In genomic region chrV:13369663-13370062, ce11 we compare ENCODE assay signal across 3 worm cellular contexts.
TF ChIP-seq lines count a peak whose summit lies in the region.

No protein-coding gene starts in this region.

TF ChIP-seq in whole organism, L1 larva, 84 proteins besides CTCF, POLR2A, EP300 and RAD21 (continued from another document):
- TF ChIP-seq tbx-2 (tag; optimal IDR thresholded peaks at IDR 0.05; lab: Kevin White, UChicago) (no peak), zag-1 (tag; optimal IDR thresholded peaks at IDR 0.05; lab: Kevin White, UChicago) (no peak), ama-1 (optimal IDR thresholded peaks at IDR 0.05; lab: Kevin White, UChicago) (no peak), elt-3 (tag; optimal IDR thresholded peaks at IDR 0.05; lab: Kevin White, UChicago) (no peak), hlh-4 (tag; optimal IDR thresholded peaks at IDR 0.05; lab: Kevin White, UChicago) (no peak), isw-1 (GFP tag; IDR thresholded peaks at IDR 0.05; lab: Robert Waterston, UW) (no peak), swsn-7 (tag; optimal IDR thresholded peaks at IDR 0.05; lab: Kevin White, UChicago) (no peak), lin-13 (GFP tag; optimal IDR thresholded peaks at IDR 0.05; lab: Kevin White, UChicago) (no peak), hpl-2 (GFP tag; optimal IDR thresholded peaks at IDR 0.05; lab: Kevin White, UChicago) (no peak), F16B12.6 (tag; optimal IDR thresholded peaks at IDR 0.05; lab: Kevin White, UChicago) (no peak), C34B4.2 (tag; optimal IDR thresholded peaks at IDR 0.05; lab: Kevin White, UChicago) (no peak), lsy-2 (tag; optimal IDR thresholded peaks at IDR 0.05; lab: Kevin White, UChicago) (no peak), lin-14 (GFP tag; optimal IDR thresholded peaks at IDR 0.05; lab: Kevin White, UChicago) (no peak), hlh-17 (GFP tag; optimal IDR thresholded peaks at IDR 0.05; lab: Kevin White, UChicago; ENCODE audit: borderline replicate concordance) (no peak), pag-3 (tag; optimal IDR thresholded peaks at IDR 0.05; lab: Kevin White, UChicago; ENCODE audit: borderline replicate concordance, insufficient read depth) (no peak)

TF ChIP-seq in whole organism, L2 larva, 48 proteins besides CTCF, POLR2A, EP300 and RAD21 (continued from another document):
- no peak for TF ChIP-seq zag-1 (tag; optimal IDR thresholded peaks at IDR 0.05; lab: Kevin White, UChicago)

TF ChIP-seq in whole organism, L4 larva, 104 proteins besides CTCF, POLR2A, EP300 and RAD21 (continued from another document):
- peak; percentile 64 for TF ChIP-seq zfp-3 (GFP tag; conservative IDR thresholded peaks at IDR 0.05; lab: Robert Waterston, UW)
- peak; percentile 77 for TF ChIP-seq dmd-6 (GFP tag; IDR thresholded peaks at IDR 0.05; lab: Robert Waterston, UW)
- TF ChIP-seq zip-11 (GFP tag; IDR thresholded peaks at IDR 0.05; lab: Robert Waterston, UW) = no peak
- peak; percentile 31 for TF ChIP-seq T20F7.1 (GFP tag; optimal IDR thresholded peaks at IDR 0.05; lab: Kevin White, UChicago)
- peak; percentile 41 for TF ChIP-seq dve-1 (tag; optimal IDR thresholded peaks at IDR 0.05; lab: Kevin White, UChicago; ENCODE audit: insufficient read depth)
TF ChIP-seq in whole organism, L4 larva: peak in this region for 20.
